Fruit fly (Drosophila melanogaster): Measurements from ENCODE around the gene Sfp24Bd.

dm6 chr2L:3669675-3670074, 741 bp upstream of the Sfp24Bd start, which contains the start of gene Sfp24Bb:
- TF ChIP-seq CG11617 (GFP tag; optimal IDR thresholded peaks at IDR 0.05) (no peak), tj (GFP tag; optimal IDR thresholded peaks at IDR 0.05) (no peak), pad (GFP tag; optimal IDR thresholded peaks at IDR 0.05) (no peak)
